Worm (Caenorhabditis elegans) whole organism, young adult: ENCODE data around the gene F27E5.8.

Experiments used
- B0261.1 ChIP-seq: sonication (generic microtip); optimal IDR thresholded peaks from 2 replicates; lab custom pipeline; 2016; ENCODE audit warnings: mild to moderate bottlenecking, missing genetic modification characterization, moderate library complexity, missing compliant biosample characterization
- B0336.3 ChIP-seq: fragments of 200-800 bp; sonication (Bioruptor generic); IDR thresholded peaks from 2 replicates; pipeline ENCODE4 v1.3.6; 2022; ENCODE audit warnings: missing genetic modification characterization, missing compliant biosample characterization
- C06A6.2 ChIP-seq: fragments of 200-800 bp; sonication (Bioruptor generic); conservative IDR thresholded peaks from 2 replicates; pipeline ENCODE4 v1.3.6; 2022; ENCODE audit warnings: missing genetic modification characterization, missing compliant biosample characterization
- C17E4.6 ChIP-seq: fragments of 200-800 bp; sonication (Bioruptor generic); IDR thresholded peaks from 2 replicates; pipeline ENCODE4 v1.3.6; 2022; ENCODE audit warnings: missing genetic modification reagents, missing genetic modification characterization, missing compliant biosample characterization
- F10E7.11 ChIP-seq: sonication (generic microtip); optimal IDR thresholded peaks from 2 replicates; lab custom pipeline; 2017; ENCODE audit warnings: mild to moderate bottlenecking, missing genetic modification characterization, moderate library complexity, missing compliant biosample characterization
- F23B12.7 ChIP-seq: sonication (generic microtip); optimal IDR thresholded peaks from 2 replicates; lab custom pipeline; 2017; ENCODE audit warnings: missing genetic modification characterization, mild to moderate bottlenecking, missing compliant biosample characterization, antibody characterized with exemption, moderate library complexity; ENCODE audit not compliant: insufficient read depth
- F33H1.4 ChIP-seq: fragments of 200-800 bp; sonication (Bioruptor generic); IDR thresholded peaks from 2 replicates; pipeline ENCODE4 v1.3.6; 2022; ENCODE audit warnings: missing genetic modification reagents, missing genetic modification characterization, missing compliant biosample characterization
- T26A5.8 ChIP-seq: sonication (generic microtip); optimal IDR thresholded peaks from 2 replicates; lab custom pipeline; 2016; ENCODE audit warnings: missing genetic modification characterization, missing compliant biosample characterization
- Y56A3A.18 ChIP-seq: fragments of 200-800 bp; sonication (Bioruptor generic); IDR thresholded peaks from 2 replicates; pipeline ENCODE4 v1.3.6; 2022; ENCODE audit warnings: missing genetic modification reagents, missing genetic modification characterization, missing compliant biosample characterization
- Y79H2A.3 ChIP-seq: fragments of 200-800 bp; sonication (Bioruptor generic); conservative IDR thresholded peaks from 2 replicates; pipeline ENCODE4 v1.3.6; 2022; ENCODE audit warnings: missing genetic modification reagents, missing genetic modification characterization, missing compliant biosample characterization
- ZK185.1 ChIP-seq: sonication (generic microtip); optimal IDR thresholded peaks from 2 replicates; lab custom pipeline; 2016; ENCODE audit warnings: mild to moderate bottlenecking, missing genetic modification characterization, missing compliant biosample characterization; ENCODE audit not compliant: poor library complexity, severe bottlenecking
- aptf-2 ChIP-seq: fragments of 200-800 bp; sonication (Bioruptor generic); conservative IDR thresholded peaks from 2 replicates; pipeline ENCODE4 v1.3.6; 2022; ENCODE audit warnings: missing genetic modification reagents, missing genetic modification characterization, missing compliant biosample characterization
- athp-1 ChIP-seq: sonication (generic microtip); optimal IDR thresholded peaks from 2 replicates; lab custom pipeline; 2017; ENCODE audit warnings: mild to moderate bottlenecking, missing genetic modification characterization, missing compliant biosample characterization
- bed-1 ChIP-seq: fragments of 200-800 bp; sonication (Bioruptor generic); IDR thresholded peaks from 2 replicates; pipeline ENCODE4 v1.3.6; 2022; ENCODE audit warnings: missing genetic modification reagents, missing genetic modification characterization, missing compliant biosample characterization
- ccch-3 ChIP-seq: fragments of 200-800 bp; sonication (Bioruptor generic); optimal IDR thresholded peaks from 2 replicates; lab custom pipeline; 2018; ENCODE audit warnings: mild to moderate bottlenecking, missing genetic modification characterization, missing compliant biosample characterization
- ceh-58 ChIP-seq: fragments of 200-800 bp; sonication (Bioruptor generic); IDR thresholded peaks from 2 replicates; pipeline ENCODE4 v1.3.6; 2022; ENCODE audit warnings: missing genetic modification characterization, missing compliant biosample characterization
- ceh-91 ChIP-seq: fragments of 200-800 bp; sonication (Bioruptor generic); IDR thresholded peaks from 2 replicates; pipeline ENCODE4 v1.3.6; 2022; ENCODE audit warnings: missing genetic modification reagents, missing genetic modification characterization, missing compliant biosample characterization
- chd-7 ChIP-seq: sonication (generic microtip); optimal IDR thresholded peaks from 2 replicates; lab custom pipeline; 2016; ENCODE audit warnings: mild to moderate bottlenecking, missing genetic modification characterization, moderate library complexity, missing compliant biosample characterization
- die-1 ChIP-seq: sonication (generic microtip); optimal IDR thresholded peaks from 2 replicates; lab custom pipeline; 2016; ENCODE audit warnings: missing genotype, mild to moderate bottlenecking, missing genetic modification characterization, missing compliant biosample characterization
- dox-1 ChIP-seq: fragments of 200-800 bp; sonication (Bioruptor generic); IDR thresholded peaks from 2 replicates; pipeline ENCODE4 v1.3.6; 2022; ENCODE audit warnings: missing genetic modification reagents, missing genetic modification characterization, missing compliant biosample characterization
- egl-18 ChIP-seq: fragments of 200-800 bp; sonication (Bioruptor generic); IDR thresholded peaks from 2 replicates; pipeline ENCODE4 v1.3.6; 2022; ENCODE audit warnings: missing genetic modification reagents, missing genetic modification characterization, missing compliant biosample characterization
- egl-44 ChIP-seq: fragments of 200-800 bp; sonication (Bioruptor generic); IDR thresholded peaks from 2 replicates; pipeline ENCODE4 v1.3.6; 2022; ENCODE audit warnings: missing genetic modification reagents, missing genetic modification characterization, missing compliant biosample characterization
- egrh-3 ChIP-seq: fragments of 200-800 bp; sonication (Bioruptor generic); IDR thresholded peaks from 2 replicates; pipeline ENCODE4 v1.3.6; 2022; ENCODE audit warnings: missing genetic modification reagents, missing genetic modification characterization, missing compliant biosample characterization
- ets-4 ChIP-seq: fragments of 200-800 bp; sonication (Bioruptor generic); optimal IDR thresholded peaks from 2 replicates; lab custom pipeline; 2018; ENCODE audit warnings: mild to moderate bottlenecking, missing genetic modification characterization, missing compliant biosample characterization
- hrde-1 ChIP-seq: sonication (generic microtip); optimal IDR thresholded peaks from 2 replicates; lab custom pipeline; 2016; ENCODE audit warnings: missing genetic modification characterization, mild to moderate bottlenecking, missing compliant biosample characterization, moderate library complexity, missing genotype, missing genetic modification reagents, borderline replicate concordance
- let-607 ChIP-seq, 2 experiments: fragments of 200-800 bp in 1 of 2; sonication (Bioruptor generic) in 1 of 2; sonication (generic microtip) in 1 of 2; optimal IDR thresholded peaks; 2 replicates each; lab custom pipeline; 2016 to 2018; ENCODE audit warnings: mild to moderate bottlenecking in 2 of 2, missing compliant biosample characterization in 2 of 2, missing genetic modification characterization in 2 of 2, moderate library complexity in 2 of 2, missing genotype in 1 of 2
- lsy-27 ChIP-seq: sonication (generic microtip); optimal IDR thresholded peaks from 2 replicates; lab custom pipeline; 2017; ENCODE audit warnings: missing genetic modification characterization, mild to moderate bottlenecking, missing compliant biosample characterization, antibody characterized with exemption, missing genotype, borderline replicate concordance; ENCODE audit not compliant: insufficient read depth
- madf-6 ChIP-seq: fragments of 200-800 bp; sonication (Bioruptor generic); IDR thresholded peaks from 2 replicates; pipeline ENCODE4 v1.3.6; 2022; ENCODE audit warnings: missing genetic modification reagents, missing genetic modification characterization, missing compliant biosample characterization
- mel-28 ChIP-seq: sonication (generic microtip); optimal IDR thresholded peaks from 2 replicates; lab custom pipeline; 2016; ENCODE audit warnings: borderline replicate concordance, mild to moderate bottlenecking, missing genetic modification characterization, missing compliant biosample characterization
- mes-4 ChIP-seq: sonication (generic microtip); optimal IDR thresholded peaks from 2 replicates; lab custom pipeline; 2016; ENCODE audit warnings: missing genotype, missing genetic modification characterization, missing compliant biosample characterization
- mxl-1 ChIP-seq: sonication (generic microtip); optimal IDR thresholded peaks from 2 replicates; lab custom pipeline; 2016; ENCODE audit warnings: missing genetic modification characterization, missing compliant biosample characterization
- nfya-1 ChIP-seq: sonication (generic microtip); optimal IDR thresholded peaks from 2 replicates; lab custom pipeline; 2017; ENCODE audit warnings: antibody characterized with exemption, missing compliant biosample characterization, missing genetic modification characterization, borderline replicate concordance; ENCODE audit not compliant: insufficient read depth
- nfya-2 ChIP-seq: fragments of 200-800 bp; sonication (Bioruptor generic); IDR thresholded peaks from 2 replicates; pipeline ENCODE4 v1.3.6; 2022; ENCODE audit warnings: missing genetic modification reagents, missing genetic modification characterization, missing compliant biosample characterization
- nfyb-1 ChIP-seq: fragments of 200-800 bp; sonication (Bioruptor generic); IDR thresholded peaks from 2 replicates; pipeline ENCODE4 v1.3.6; 2022; ENCODE audit warnings: missing genetic modification reagents, missing genetic modification characterization, missing compliant biosample characterization
- nhr-27 ChIP-seq: fragments of 200-800 bp; sonication (Bioruptor generic); optimal IDR thresholded peaks from 2 replicates; lab custom pipeline; 2018; ENCODE audit warnings: mild to moderate bottlenecking, missing genetic modification characterization, moderate library complexity, missing compliant biosample characterization
- rec-8 ChIP-seq, 2 experiments: sonication (generic microtip); optimal IDR thresholded peaks; 2 replicates each; lab custom pipeline; 2016; ENCODE audit warnings: mild to moderate bottlenecking in 2 of 2, missing genetic modification characterization in 2 of 2, missing genetic modification reagents in 2 of 2, missing genotype in 2 of 2, missing biosample characterization in 1 of 2, missing compliant biosample characterization in 1 of 2, moderate library complexity in 1 of 2
- rpc-1 ChIP-seq, 2 experiments: fragments of 150-350 bp in 1 of 2; sonication (generic microtip) in 1 of 2; optimal IDR thresholded peaks; 2 replicates each; lab custom pipeline; 2014 to 2018; ENCODE audit warnings: missing biosample characterization in 1 of 2, missing genetic modification characterization in 1 of 2, missing genetic modification reagents in 1 of 2, missing genotype in 1 of 2
- sdz-38 ChIP-seq: sonication (generic microtip); optimal IDR thresholded peaks from 2 replicates; lab custom pipeline; 2016; ENCODE audit warnings: missing genotype, missing genetic modification characterization, missing compliant biosample characterization
- sea-2 ChIP-seq: fragments of 200-800 bp; sonication (Bioruptor generic); IDR thresholded peaks from 2 replicates; pipeline ENCODE4 v1.3.6; 2022; ENCODE audit warnings: missing genetic modification characterization, missing compliant biosample characterization
- snpc-1.3 ChIP-seq: sonication (generic microtip); optimal IDR thresholded peaks from 2 replicates; lab custom pipeline; 2017; ENCODE audit warnings: missing genetic modification characterization, mild to moderate bottlenecking, missing compliant biosample characterization, antibody characterized with exemption, moderate library complexity, missing genotype, missing genetic modification reagents; ENCODE audit not compliant: insufficient read depth
- somi-1 ChIP-seq: fragments of 200-800 bp; sonication (Bioruptor generic); optimal IDR thresholded peaks from 2 replicates; lab custom pipeline; 2018; ENCODE audit warnings: mild to moderate bottlenecking, missing genetic modification characterization, missing compliant biosample characterization
- sptf-2 ChIP-seq: fragments of 200-800 bp; sonication (Bioruptor generic); optimal IDR thresholded peaks from 2 replicates; lab custom pipeline; 2018; ENCODE audit warnings: mild to moderate bottlenecking, missing genetic modification characterization, missing compliant biosample characterization
- tlf-1 ChIP-seq: fragments of 200-800 bp; sonication (Bioruptor generic); optimal IDR thresholded peaks from 2 replicates; lab custom pipeline; 2018; ENCODE audit warnings: mild to moderate bottlenecking, missing genetic modification characterization, missing compliant biosample characterization
- unc-62 ChIP-seq: fragments of 150-350 bp; optimal IDR thresholded peaks from 2 replicates; lab custom pipeline; 2014; ENCODE audit warnings: missing biosample characterization, missing genetic modification reagents, missing genetic modification characterization
- ztf-18 ChIP-seq: sonication (generic microtip); optimal IDR thresholded peaks from 2 replicates; lab custom pipeline; 2016; ENCODE audit warnings: missing genotype, mild to moderate bottlenecking, missing genetic modification characterization, missing compliant biosample characterization
- ztf-25 ChIP-seq: fragments of 200-800 bp; sonication (Bioruptor generic); IDR thresholded peaks from 2 replicates; pipeline ENCODE4 v1.3.6; 2022; ENCODE audit warnings: missing genetic modification reagents, missing genetic modification characterization, missing compliant biosample characterization

F27E5.8 gene

ce11 chrII:10099072-10099471 lies 28.2 kb downstream of the F27E5.8 start:
- TF ChIP-seq sea-2 (GFP tag; lab: Robert Waterston, UW) (no peak), chd-7 (tag; lab: Kevin White, UChicago) (no peak), athp-1 (tag; lab: Kevin White, UChicago) (no peak), nfyb-1 (GFP tag; lab: Robert Waterston, UW) (no peak), lsy-27 (tag; lab: Kevin White, UChicago) (no peak), rec-8 (tag; optimal IDR thresholded peaks at IDR 0.05; lab: Kevin White, UChicago) (no peak)

ce11 chrII:10098428-10098827 lies 28.9 kb downstream of the F27E5.8 start:
- TF ChIP-seq bed-1 (GFP tag; lab: Robert Waterston, UW) = no peak
- peak; percentile 11 for TF ChIP-seq F10E7.11 (tag; lab: Kevin White, UChicago)
- no peak for TF ChIP-seq nfya-1 (tag; lab: Kevin White, UChicago)
- TF ChIP-seq ztf-18 (tag; lab: Kevin White, UChicago) = no peak
- no peak for TF ChIP-seq ccch-3 (GFP tag; lab: Kevin White, UChicago)
- no peak for TF ChIP-seq let-607 (tag; optimal IDR thresholded peaks at IDR 0.05; lab: Kevin White, UChicago)
- TF ChIP-seq ceh-58 (GFP tag; lab: Robert Waterston, UW) = no peak
- TF ChIP-seq somi-1 (GFP tag; lab: Kevin White, UChicago) = no peak
- no peak for TF ChIP-seq C06A6.2
- TF ChIP-seq mes-4 (tag; lab: Kevin White, UChicago) = no peak
- no peak for TF ChIP-seq egl-18 (GFP tag; lab: Robert Waterston, UW)
- no peak for TF ChIP-seq rpc-1 (optimal IDR thresholded peaks at IDR 0.05; lab: Kevin White, UChicago)
- TF ChIP-seq rpc-1 (tag; optimal IDR thresholded peaks at IDR 0.05; lab: Kevin White, UChicago) = no peak
- TF ChIP-seq ztf-25 (GFP tag; lab: Robert Waterston, UW) = no peak
- TF ChIP-seq die-1 (tag; lab: Kevin White, UChicago) = peak; percentile 21
- peak; percentile 12 for TF ChIP-seq hrde-1 (tag; lab: Kevin White, UChicago)
- TF ChIP-seq ceh-91 = no peak
- TF ChIP-seq mel-28 (tag; lab: Kevin White, UChicago) = no peak
- TF ChIP-seq F33H1.4 (GFP tag; lab: Robert Waterston, UW) = peak; percentile 8; the same call in 1 of the 2 replicates
- peak; percentile 38; the same call in 1 of the 2 replicates for TF ChIP-seq madf-6
- no peak for TF ChIP-seq Y79H2A.3
- TF ChIP-seq ZK185.1 = no peak
- no peak for TF ChIP-seq unc-62 (GFP tag; lab: Kevin White, UChicago)
- TF ChIP-seq tlf-1 (GFP tag; lab: Kevin White, UChicago) = no peak
- TF ChIP-seq egl-44 (GFP tag; lab: Robert Waterston, UW) = no peak
- TF ChIP-seq F23B12.7 (tag; lab: Kevin White, UChicago) = no peak
- no peak for TF ChIP-seq C17E4.6 (GFP tag; lab: Robert Waterston, UW)
- no peak for TF ChIP-seq dox-1 (GFP tag; lab: Robert Waterston, UW)
- no peak for TF ChIP-seq snpc-1.3 (tag; lab: Kevin White, UChicago)
- no peak for TF ChIP-seq B0336.3
- TF ChIP-seq T26A5.8 = no peak
- no peak for TF ChIP-seq egrh-3 (GFP tag; lab: Robert Waterston, UW)
- no peak for TF ChIP-seq sptf-2
- no peak for TF ChIP-seq nhr-27 (tag; lab: Kevin White, UChicago)
- no peak for TF ChIP-seq mxl-1
- TF ChIP-seq sdz-38 (tag; lab: Kevin White, UChicago) = no peak
- TF ChIP-seq ets-4 = no peak
- TF ChIP-seq Y56A3A.18 (GFP tag; lab: Robert Waterston, UW) = no peak
- TF ChIP-seq aptf-2 = no peak
- no peak for TF ChIP-seq nfya-2
- no peak for TF ChIP-seq B0261.1 (tag; lab: Kevin White, UChicago)
